Fruit fly (Drosophila melanogaster) whole organism, embryonic: ENCODE results near the gene pes.

Experiments
- Abd-B ChIP-seq: fragments of 200-800 bp; sonication (Bioruptor generic); optimal IDR thresholded peaks from 2 replicates; lab custom pipeline; 2018; ENCODE audit warnings: missing biosample characterization, mild to moderate bottlenecking, missing genetic modification characterization, moderate library complexity
- CG11504 ChIP-seq: fragments of 200-800 bp; sonication (Bioruptor generic); optimal IDR thresholded peaks from 3 replicates; lab custom pipeline; 2019; ENCODE audit warnings: missing biosample characterization, mild to moderate bottlenecking, missing genetic modification characterization, moderate library complexity
- CG11695 ChIP-seq: fragments of 200-800 bp; sonication (Bioruptor generic); IDR thresholded peaks from 3 replicates; pipeline ENCODE4 v1.3.6; 2022; ENCODE audit warnings: missing biosample characterization, missing genetic modification characterization
- CG12219 ChIP-seq: fragments of 200-800 bp; sonication (Bioruptor generic); optimal IDR thresholded peaks from 3 replicates; lab custom pipeline; 2018; ENCODE audit warnings: missing biosample characterization, mild to moderate bottlenecking, missing genetic modification characterization
- CG14667 ChIP-seq: fragments of 200-800 bp; sonication (Bioruptor generic); IDR thresholded peaks from 2 replicates; pipeline ENCODE4 v1.3.6; 2022; ENCODE audit warnings: missing biosample characterization, missing genetic modification characterization
- CG14710 ChIP-seq: fragments of 200-800 bp; sonication (Bioruptor generic); optimal IDR thresholded peaks from 3 replicates; lab custom pipeline; 2019; ENCODE audit warnings: missing biosample characterization, mild to moderate bottlenecking, missing genetic modification characterization, moderate library complexity
- CG17912 ChIP-seq: fragments of 200-800 bp; sonication (Bioruptor generic); optimal IDR thresholded peaks from 2 replicates; lab custom pipeline; 2018; ENCODE audit warnings: missing biosample characterization, mild to moderate bottlenecking, missing genetic modification characterization
- CG2129 ChIP-seq: fragments of 200-800 bp; sonication (Bioruptor generic); IDR thresholded peaks from 2 replicates; pipeline ENCODE4 v1.3.6; 2022; ENCODE audit warnings: missing biosample characterization, missing genetic modification characterization; ENCODE audit not compliant: partially characterized antibody
- CG2202 ChIP-seq: fragments of 200-800 bp; sonication (Bioruptor generic); optimal IDR thresholded peaks from 2 replicates; lab custom pipeline; 2018; ENCODE audit warnings: missing biosample characterization, mild to moderate bottlenecking, missing genetic modification characterization
- CG8290 ChIP-seq, 3 experiments: fragments of 200-800 bp; sonication (Bioruptor generic); optimal IDR thresholded peaks; 2 replicates each; lab custom pipeline; 2016 to 2019; ENCODE audit warnings: missing biosample characterization in 3 of 3, missing genetic modification characterization in 3 of 3, mild to moderate bottlenecking in 2 of 3, moderate library complexity in 1 of 3
- CG8388 ChIP-seq: fragments of 200-800 bp; sonication (Bioruptor generic); optimal IDR thresholded peaks from 2 replicates; lab custom pipeline; 2019; ENCODE audit warnings: missing biosample characterization, mild to moderate bottlenecking, missing genetic modification characterization, moderate library complexity
- CG8924 ChIP-seq: fragments of 200-800 bp; optimal IDR thresholded peaks from 3 replicates; lab custom pipeline; 2019; ENCODE audit warnings: missing biosample characterization, mild to moderate bottlenecking, missing genetic modification characterization, moderate library complexity
- CG9932 ChIP-seq: fragments of 200-800 bp; sonication (Bioruptor generic); IDR thresholded peaks from 2 replicates; pipeline ENCODE4 v1.3.6; 2022; ENCODE audit warnings: missing biosample characterization, missing genetic modification characterization
- CHES-1-like ChIP-seq: fragments of 200-800 bp; sonication (Bioruptor generic); optimal IDR thresholded peaks from 2 replicates; lab custom pipeline; 2016; ENCODE audit warnings: missing biosample characterization, missing genetic modification characterization
- D ChIP-seq, 2 experiments: fragments of 200-800 bp in 1 of 2; fragments of >200 bp in 1 of 2; sonication (Bioruptor generic) in 1 of 2; optimal IDR thresholded peaks; 2 replicates in 1 of 2; 3 replicates in 1 of 2; lab custom pipeline; 2017; ENCODE audit warnings: mild to moderate bottlenecking in 1 of 2, missing biosample characterization in 1 of 2, missing genetic modification characterization in 1 of 2, missing genetic modification reagents in 1 of 2
- Dbx ChIP-seq: fragments of 200-800 bp; sonication (Bioruptor generic); IDR thresholded peaks from 3 replicates; pipeline ENCODE4 v1.3.6; 2022; ENCODE audit warnings: missing biosample characterization, missing genetic modification characterization
- Elba2 ChIP-seq: fragments of 200-800 bp; sonication (Bioruptor generic); optimal IDR thresholded peaks from 3 replicates; lab custom pipeline; 2016; ENCODE audit warnings: missing biosample characterization, missing genetic modification characterization
- Ets97D ChIP-seq: fragments of 200-800 bp; sonication (Bioruptor generic); optimal IDR thresholded peaks from 3 replicates; lab custom pipeline; 2016; ENCODE audit warnings: missing biosample characterization, missing genetic modification characterization
- Hand ChIP-seq: fragments of 200-800 bp; sonication (Bioruptor generic); optimal IDR thresholded peaks from 2 replicates; lab custom pipeline; 2017; ENCODE audit warnings: mild to moderate bottlenecking, missing biosample characterization, missing genetic modification reagents, missing genetic modification characterization
- HmgD ChIP-seq: fragments of 200-800 bp; sonication (Bioruptor generic); optimal IDR thresholded peaks from 3 replicates; lab custom pipeline; 2016; ENCODE audit warnings: missing biosample characterization, missing genetic modification characterization
- Hr3 ChIP-seq: fragments of 200-800 bp; sonication (Bioruptor generic); optimal IDR thresholded peaks from 3 replicates; lab custom pipeline; 2016; ENCODE audit warnings: missing biosample characterization, missing genetic modification characterization
- NC2β ChIP-seq: fragments of 200-800 bp; sonication (Bioruptor generic); optimal IDR thresholded peaks from 2 replicates; lab custom pipeline; 2016; ENCODE audit warnings: missing biosample characterization, missing genetic modification characterization
- Neu2 ChIP-seq: fragments of 200-800 bp; sonication (Bioruptor generic); optimal IDR thresholded peaks from 3 replicates; lab custom pipeline; 2016; ENCODE audit warnings: missing biosample characterization, missing genetic modification characterization, borderline replicate concordance
- Oli ChIP-seq: fragments of 200-800 bp; sonication (Bioruptor generic); optimal IDR thresholded peaks from 2 replicates; lab custom pipeline; 2018; ENCODE audit warnings: missing biosample characterization, mild to moderate bottlenecking, missing genetic modification characterization, moderate library complexity
- Opbp ChIP-seq: fragments of 200-800 bp; sonication (Bioruptor generic); IDR thresholded peaks from 3 replicates; pipeline ENCODE4 v1.3.6; 2022; ENCODE audit warnings: missing biosample characterization, missing genetic modification characterization; ENCODE audit not compliant: partially characterized antibody
- Optix ChIP-seq: fragments of 200-800 bp; sonication (Bioruptor generic); IDR thresholded peaks from 3 replicates; pipeline ENCODE4 v1.3.6; 2022; ENCODE audit warnings: missing biosample characterization, missing genetic modification characterization
- Poxn ChIP-seq: fragments of 200-800 bp; sonication (Bioruptor generic); IDR thresholded peaks from 2 replicates; pipeline ENCODE4 v1.3.6; 2022; ENCODE audit warnings: missing biosample characterization, missing genetic modification characterization
- Scr ChIP-seq: fragments of 200-800 bp; sonication (Bioruptor generic); IDR thresholded peaks from 2 replicates; pipeline ENCODE4 v1.3.6; 2022; ENCODE audit warnings: missing biosample characterization, missing genetic modification characterization; ENCODE audit not compliant: partially characterized antibody
- Six4 ChIP-seq: fragments of 200-800 bp; sonication (Bioruptor generic); optimal IDR thresholded peaks from 2 replicates; lab custom pipeline; 2016; ENCODE audit warnings: missing biosample characterization, missing genetic modification characterization
- Ssrp ChIP-seq: fragments of 200-800 bp; sonication (Bioruptor generic); optimal IDR thresholded peaks from 2 replicates; lab custom pipeline; 2018; ENCODE audit warnings: missing biosample characterization, mild to moderate bottlenecking, missing genetic modification characterization, moderate library complexity
- bab2 ChIP-seq: fragments of 200-800 bp; sonication (Bioruptor generic); optimal IDR thresholded peaks from 2 replicates; lab custom pipeline; 2016; ENCODE audit warnings: missing biosample characterization, missing genetic modification characterization
- btn ChIP-seq: fragments of 200-800 bp; sonication (Bioruptor generic); optimal IDR thresholded peaks from 2 replicates; lab custom pipeline; 2016; ENCODE audit warnings: missing biosample characterization, missing genetic modification characterization
- cato ChIP-seq: fragments of 200-800 bp; sonication (Bioruptor generic); optimal IDR thresholded peaks from 2 replicates; lab custom pipeline; 2016; ENCODE audit warnings: missing biosample characterization, missing genetic modification characterization, borderline replicate concordance
- crp ChIP-seq, 2 experiments: fragments of 200-800 bp; sonication (Bioruptor generic); optimal IDR thresholded peaks; 2 replicates in 1 of 2; 3 replicates in 1 of 2; lab custom pipeline; 2017; ENCODE audit warnings: missing biosample characterization in 2 of 2, missing genetic modification characterization in 2 of 2, mild to moderate bottlenecking in 1 of 2, moderate library complexity in 1 of 2
- dan ChIP-seq: fragments of 200-800 bp; sonication (Bioruptor generic); IDR thresholded peaks from 2 replicates; pipeline ENCODE4 v1.3.6; 2022; ENCODE audit warnings: missing biosample characterization, missing genetic modification characterization
- dm ChIP-seq: fragments of 200-800 bp; sonication (Bioruptor generic); optimal IDR thresholded peaks from 3 replicates; lab custom pipeline; 2016; ENCODE audit warnings: missing biosample characterization, missing genetic modification characterization
- dmrt99B ChIP-seq: fragments of 200-800 bp; sonication (Bioruptor generic); optimal IDR thresholded peaks from 2 replicates; lab custom pipeline; 2018; ENCODE audit warnings: missing biosample characterization, mild to moderate bottlenecking, missing genetic modification characterization, moderate library complexity
- fd96Cb ChIP-seq: fragments of 200-800 bp; sonication (Bioruptor generic); optimal IDR thresholded peaks from 2 replicates; lab custom pipeline; 2018; ENCODE audit warnings: missing biosample characterization, mild to moderate bottlenecking, missing genetic modification characterization, moderate library complexity
- gcm2 ChIP-seq: fragments of 200-800 bp; sonication (Bioruptor generic); optimal IDR thresholded peaks from 2 replicates; lab custom pipeline; 2016; ENCODE audit warnings: missing biosample characterization, missing genetic modification characterization
- gfzf ChIP-seq: fragments of 200-800 bp; sonication (Bioruptor generic); optimal IDR thresholded peaks from 2 replicates; lab custom pipeline; 2016; ENCODE audit warnings: missing biosample characterization, mild to moderate bottlenecking, missing genetic modification characterization, moderate library complexity
- hb ChIP-seq: fragments of 200-800 bp; sonication (Bioruptor generic); IDR thresholded peaks from 3 replicates; pipeline ENCODE4 v1.3.6; 2022; ENCODE audit warnings: missing biosample characterization, missing genetic modification characterization; ENCODE audit not compliant: partially characterized antibody
- hth ChIP-seq: fragments of >200 bp; optimal IDR thresholded peaks from 2 replicates; lab custom pipeline; 2017; ENCODE audit warnings: inconsistent platforms
- luna ChIP-seq: fragments of 200-800 bp; sonication (Bioruptor generic); optimal IDR thresholded peaks from 2 replicates; lab custom pipeline; 2016; ENCODE audit warnings: missing biosample characterization, missing genetic modification characterization
- nom ChIP-seq: fragments of 200-800 bp; sonication (Bioruptor generic); optimal IDR thresholded peaks from 2 replicates; lab custom pipeline; 2017; ENCODE audit warnings: missing biosample characterization, missing genetic modification characterization, mild to moderate bottlenecking, moderate library complexity, missing genetic modification reagents
- phol ChIP-seq: fragments of 200-800 bp; sonication (Bioruptor generic); optimal IDR thresholded peaks from 3 replicates; lab custom pipeline; 2018; ENCODE audit warnings: missing biosample characterization, mild to moderate bottlenecking, missing genetic modification characterization, moderate library complexity
- pita ChIP-seq: fragments of 200-800 bp; sonication (Bioruptor generic); optimal IDR thresholded peaks from 2 replicates; lab custom pipeline; 2017; ENCODE audit warnings: missing biosample characterization, mild to moderate bottlenecking, missing genetic modification characterization
- sr ChIP-seq: fragments of 200-800 bp; sonication (Bioruptor generic); IDR thresholded peaks from 3 replicates; pipeline ENCODE4 v1.3.6; 2022; ENCODE audit warnings: missing biosample characterization, missing genetic modification characterization

pes gene

DNA sequence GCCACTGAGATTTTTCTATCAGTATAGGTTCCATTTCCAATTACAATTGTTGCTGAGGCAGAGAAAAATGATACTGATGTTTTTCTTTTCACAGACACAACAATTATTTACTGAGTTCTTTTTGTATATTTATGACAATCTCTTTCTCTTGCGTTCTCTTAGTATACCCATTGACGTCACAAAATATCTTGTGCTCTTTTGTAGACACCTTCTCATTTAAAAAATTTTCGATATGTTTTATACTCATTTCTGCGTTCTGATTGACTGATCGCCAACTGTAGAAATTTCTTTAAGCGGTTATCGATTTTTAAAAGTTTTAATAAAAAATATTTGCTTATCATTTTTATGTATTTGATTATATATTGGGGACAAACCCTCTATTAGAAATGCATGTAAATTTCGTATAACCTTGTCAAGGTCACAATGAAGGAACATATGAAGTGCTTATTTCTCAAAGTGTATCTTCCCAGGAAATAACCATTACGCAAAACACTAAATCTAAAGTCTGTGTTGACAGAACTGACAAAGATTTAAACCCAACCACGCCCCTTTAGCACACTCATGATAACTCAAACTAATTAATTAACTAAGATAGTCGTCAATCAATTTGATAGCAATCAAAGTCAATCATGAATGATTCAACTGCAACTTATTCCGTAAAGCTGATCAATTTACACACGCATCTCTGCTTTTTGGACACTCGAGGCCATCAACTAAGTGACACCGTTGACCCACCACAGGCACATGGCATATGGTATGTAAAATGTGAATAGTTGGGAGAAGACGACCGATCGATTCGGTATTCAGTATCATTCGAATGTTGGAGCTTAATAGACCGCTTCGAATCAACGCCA lies 16.8 kb upstream of the pes start, which contains the start of the genes Glyat and Tg (continued):
- TF ChIP-seq nom (GFP tag; lab: Kevin White, UChicago) (no peak), D (optimal IDR thresholded peaks at IDR 0.05; lab: Kevin White, UChicago) (no peak), D (GFP tag; optimal IDR thresholded peaks at IDR 0.05; lab: Kevin White, UChicago) (no peak), CG8290 (GFP tag; optimal IDR thresholded peaks at IDR 0.05; lab: Kevin White, UChicago) (no peak), CG8290 (tag; optimal IDR thresholded peaks at IDR 0.05; lab: Kevin White, UChicago) (no peak), CG14667 (no peak), btn (GFP tag; lab: Kevin White, UChicago) (no peak), CG2202 (tag; lab: Kevin White, UChicago) (no peak), dan (GFP tag; lab: Robert Waterston, UW) (no peak), gfzf (peak; percentile 54), Poxn (GFP tag; lab: Robert Waterston, UW) (no peak), NC2β (GFP tag; lab: Kevin White, UChicago) (no peak), Neu2 (GFP tag; lab: Kevin White, UChicago) (no peak), Elba2 (GFP tag; lab: Kevin White, UChicago) (no peak), CG11504 (tag; lab: Kevin White, UChicago) (peak; percentile 51), CG14710 (tag; lab: Kevin White, UChicago) (no peak), CG8388 (GFP tag; lab: Kevin White, UChicago) (no peak), CHES-1-like (GFP tag; lab: Kevin White, UChicago) (no peak), CG12219 (no peak), Hr3 (no peak), dm (GFP tag; lab: Kevin White, UChicago) (no peak), gcm2 (GFP tag; lab: Kevin White, UChicago) (no peak), Oli (tag; lab: Kevin White, UChicago) (peak; percentile 4), luna (GFP tag; lab: Kevin White, UChicago) (no peak), Hand (no peak), Dbx (GFP tag; lab: Robert Waterston, UW) (peak; percentile 45; the same call in 2 of the 3 replicates), hth (lab: Kevin White, UChicago) (no peak), fd96Cb (tag; lab: Kevin White, UChicago) (no peak), dmrt99B (no peak), bab2 (GFP tag; lab: Kevin White, UChicago) (no peak), HmgD (GFP tag; lab: Kevin White, UChicago) (no peak), hb (GFP tag; lab: Robert Waterston, UW) (no peak), CG2129 (GFP tag; lab: Robert Waterston, UW) (no peak), CG11695 (GFP tag; lab: Robert Waterston, UW) (peak; percentile 48; the same call in 1 of the 3 replicates), CG8924 (tag; lab: Kevin White, UChicago) (peak; percentile 36), Scr (peak; percentile 51), phol (tag; lab: Kevin White, UChicago) (peak; percentile 15), crp (GFP tag; optimal IDR thresholded peaks at IDR 0.05; lab: Kevin White, UChicago) (no peak), cato (GFP tag; lab: Kevin White, UChicago) (no peak), CG17912 (GFP tag; lab: Kevin White, UChicago) (no peak), pita (GFP tag; lab: Kevin White, UChicago) (no peak), Six4 (GFP tag; lab: Kevin White, UChicago) (no peak), CG9932 (GFP tag; lab: Robert Waterston, UW) (peak; percentile 50), Ssrp (tag; lab: Kevin White, UChicago) (no peak), Abd-B (no peak), Opbp (GFP tag; lab: Robert Waterston, UW) (0 out of 3 replicates have a peak, but pooled peaks have one; percentile 25), sr (GFP tag; lab: Robert Waterston, UW) (no peak), Ets97D (no peak), Optix (no peak)
